Fruit fly (Drosophila melanogaster) whole organism, embryonic: Measurements from ENCODE around the gene CG15019.

ENCODE experiments used
- Asciz ChIP-seq: fragments of 200-800 bp; sonication (Bioruptor generic); optimal IDR thresholded peaks from 2 replicates; lab custom pipeline; 2017; ENCODE audit warnings: missing biosample characterization, mild to moderate bottlenecking, missing genetic modification characterization, missing genetic modification reagents
- BEAF-32 ChIP-seq: fragments of 200-800 bp; sonication (Bioruptor generic); optimal IDR thresholded peaks from 3 replicates; lab custom pipeline; 2017; ENCODE audit warnings: missing biosample characterization, missing genetic modification characterization, mild to moderate bottlenecking, moderate library complexity, missing genetic modification reagents
- CG10543 ChIP-seq: fragments of 200-800 bp; sonication (Bioruptor generic); optimal IDR thresholded peaks from 3 replicates; lab custom pipeline; 2017; ENCODE audit warnings: missing biosample characterization, mild to moderate bottlenecking, missing genetic modification characterization, moderate library complexity
- CG11085 ChIP-seq: fragments of 200-800 bp; sonication (Bioruptor generic); IDR thresholded peaks from 2 replicates; pipeline ENCODE4 v1.3.6; 2022; ENCODE audit warnings: missing biosample characterization, missing genetic modification characterization
- CG12104 ChIP-seq: fragments of 200-800 bp; sonication (Bioruptor generic); optimal IDR thresholded peaks from 3 replicates; lab custom pipeline; 2016; ENCODE audit warnings: missing biosample characterization, missing genetic modification characterization
- CG12219 ChIP-seq: fragments of 200-800 bp; sonication (Bioruptor generic); optimal IDR thresholded peaks from 3 replicates; lab custom pipeline; 2018; ENCODE audit warnings: missing biosample characterization, mild to moderate bottlenecking, missing genetic modification characterization
- CG12299 ChIP-seq: fragments of 200-800 bp; sonication (Bioruptor generic); optimal IDR thresholded peaks from 2 replicates; lab custom pipeline; 2018; ENCODE audit warnings: missing biosample characterization, mild to moderate bottlenecking, missing genetic modification characterization
- CG13775 ChIP-seq: fragments of 200-800 bp; sonication (Bioruptor generic); optimal IDR thresholded peaks from 3 replicates; lab custom pipeline; 2017; ENCODE audit warnings: missing biosample characterization, mild to moderate bottlenecking, missing genetic modification characterization
- CG16815 ChIP-seq: fragments of 200-800 bp; sonication (Bioruptor generic); optimal IDR thresholded peaks from 3 replicates; lab custom pipeline; 2017; ENCODE audit warnings: missing biosample characterization, mild to moderate bottlenecking, missing genetic modification characterization
- CG17802 ChIP-seq: fragments of 200-800 bp; sonication (Bioruptor generic); optimal IDR thresholded peaks from 2 replicates; lab custom pipeline; 2018; ENCODE audit warnings: missing biosample characterization, mild to moderate bottlenecking, missing genetic modification characterization, moderate library complexity
- CG18262 ChIP-seq: fragments of 200-800 bp; optimal IDR thresholded peaks from 3 replicates; lab custom pipeline; 2019; ENCODE audit warnings: missing biosample characterization, mild to moderate bottlenecking, missing genetic modification characterization, moderate library complexity
- CG2712 ChIP-seq: fragments of 200-800 bp; optimal IDR thresholded peaks from 3 replicates; lab custom pipeline; 2019; ENCODE audit warnings: missing biosample characterization, mild to moderate bottlenecking, missing genetic modification characterization, moderate library complexity
- CG32532 ChIP-seq: fragments of 200-800 bp; sonication (Bioruptor generic); IDR thresholded peaks from 2 replicates; pipeline ENCODE4 v1.3.6; 2022; ENCODE audit warnings: missing biosample characterization, missing genetic modification characterization
- CG4707 ChIP-seq: fragments of 200-800 bp; sonication (Bioruptor generic); optimal IDR thresholded peaks from 2 replicates; lab custom pipeline; 2018; ENCODE audit warnings: missing biosample characterization, mild to moderate bottlenecking, missing genetic modification characterization, moderate library complexity
- CG6854 ChIP-seq: fragments of 200-800 bp; sonication (Bioruptor generic); optimal IDR thresholded peaks from 3 replicates; lab custom pipeline; 2017; ENCODE audit warnings: missing biosample characterization, mild to moderate bottlenecking, missing genetic modification characterization
- CG7357 ChIP-seq: fragments of 200-800 bp; sonication (Bioruptor generic); IDR thresholded peaks from 3 replicates; pipeline ENCODE4 v1.3.6; 2022; ENCODE audit warnings: missing biosample characterization, missing genetic modification characterization
- CG7372 ChIP-seq: fragments of 200-800 bp; sonication (Bioruptor generic); IDR thresholded peaks from 2 replicates; pipeline ENCODE4 v1.3.6; 2022; ENCODE audit warnings: missing biosample characterization, missing genetic modification characterization
- CG7556 ChIP-seq: fragments of 200-800 bp; sonication (Bioruptor generic); optimal IDR thresholded peaks from 2 replicates; lab custom pipeline; 2017; ENCODE audit warnings: missing biosample characterization, mild to moderate bottlenecking, missing genetic modification characterization
- CG8359 ChIP-seq: fragments of 200-800 bp; sonication (Bioruptor generic); optimal IDR thresholded peaks from 2 replicates; lab custom pipeline; 2017; ENCODE audit warnings: missing biosample characterization, mild to moderate bottlenecking, missing genetic modification characterization, borderline replicate concordance
- CG9437 ChIP-seq: fragments of 200-800 bp; sonication (Bioruptor generic); optimal IDR thresholded peaks from 2 replicates; lab custom pipeline; 2018; ENCODE audit warnings: missing biosample characterization, mild to moderate bottlenecking, missing genetic modification characterization
- CG9817 ChIP-seq: fragments of 200-800 bp; sonication (Bioruptor generic); optimal IDR thresholded peaks from 2 replicates; lab custom pipeline; 2018; ENCODE audit warnings: missing biosample characterization, mild to moderate bottlenecking, missing genetic modification characterization, moderate library complexity
- Dbx ChIP-seq: fragments of 200-800 bp; sonication (Bioruptor generic); IDR thresholded peaks from 3 replicates; pipeline ENCODE4 v1.3.6; 2022; ENCODE audit warnings: missing biosample characterization, missing genetic modification characterization
- Dip3 ChIP-seq: fragments of 200-800 bp; sonication (Bioruptor generic); optimal IDR thresholded peaks from 3 replicates; lab custom pipeline; 2016; ENCODE audit warnings: missing biosample characterization, missing genetic modification characterization
- Ets65A ChIP-seq: fragments of 200-800 bp; sonication (Bioruptor generic); peaks from one replicate; lab custom pipeline; 2016; ENCODE audit warnings: missing biosample characterization, missing genetic modification characterization
- Fer1 ChIP-seq: fragments of 200-800 bp; sonication (Bioruptor generic); optimal IDR thresholded peaks from 2 replicates; lab custom pipeline; 2017; ENCODE audit warnings: missing biosample characterization, mild to moderate bottlenecking, missing genetic modification characterization
- HHEX ChIP-seq: fragments of 200-800 bp; sonication (Bioruptor generic); optimal IDR thresholded peaks from 3 replicates; lab custom pipeline; 2017; ENCODE audit warnings: missing biosample characterization, mild to moderate bottlenecking, missing genetic modification characterization, missing genetic modification reagents
- Med ChIP-seq: fragments of 200-800 bp; sonication (Bioruptor generic); peaks from one replicate; lab custom pipeline; 2016; ENCODE audit warnings: missing biosample characterization, missing genetic modification characterization, mild to moderate bottlenecking, inconsistent platforms, moderate library complexity
- NC2α ChIP-seq: fragments of 200-800 bp; sonication (Bioruptor generic); optimal IDR thresholded peaks from 2 replicates; lab custom pipeline; 2016; ENCODE audit warnings: missing biosample characterization, missing genetic modification characterization
- NfI ChIP-seq: fragments of 200-800 bp; sonication (Bioruptor generic); optimal IDR thresholded peaks from 3 replicates; lab custom pipeline; 2018; ENCODE audit warnings: missing biosample characterization, mild to moderate bottlenecking, missing genetic modification characterization, moderate library complexity
- PHDP ChIP-seq: fragments of 200-800 bp; sonication (Bioruptor generic); optimal IDR thresholded peaks from 3 replicates; lab custom pipeline; 2018; ENCODE audit warnings: missing biosample characterization, mild to moderate bottlenecking, missing genetic modification characterization, moderate library complexity
- Pdp1 ChIP-seq, 2 experiments: fragments of 200-800 bp; sonication (Bioruptor generic); optimal IDR thresholded peaks; 3 replicates each; lab custom pipeline; 2016; ENCODE audit warnings: missing biosample characterization in 2 of 2, missing genetic modification characterization in 2 of 2, mild to moderate bottlenecking in 1 of 2, moderate library complexity in 1 of 2
- Trl ChIP-seq, 3 experiments: fragments of >200 bp in 2 of 3; fragments of 200-800 bp in 1 of 3; sonication (Bioruptor generic) in 1 of 3; optimal IDR thresholded peaks; 2 replicates in 1 of 3; 3 replicates in 2 of 3; lab custom pipeline; 2016 to 2017; ENCODE audit warnings: missing biosample characterization in 1 of 3, missing genetic modification characterization in 1 of 3
- Xbp1 ChIP-seq: fragments of 200-800 bp; sonication (Bioruptor generic); optimal IDR thresholded peaks from 3 replicates; lab custom pipeline; 2016; ENCODE audit warnings: missing biosample characterization, mild to moderate bottlenecking, missing genetic modification characterization
- caup ChIP-seq: fragments of 200-800 bp; sonication (Bioruptor generic); optimal IDR thresholded peaks from 3 replicates; lab custom pipeline; 2017; ENCODE audit warnings: missing biosample characterization, mild to moderate bottlenecking, missing genetic modification characterization, moderate library complexity; ENCODE audit not compliant: severe bottlenecking
- chn ChIP-seq: fragments of 200-800 bp; sonication (Bioruptor generic); optimal IDR thresholded peaks from 2 replicates; lab custom pipeline; 2016; ENCODE audit warnings: missing biosample characterization, missing genetic modification characterization
- ci ChIP-seq: fragments of 200-800 bp; sonication (Bioruptor generic); IDR thresholded peaks from 3 replicates; pipeline ENCODE4 v1.3.6; 2022; ENCODE audit warnings: missing biosample characterization, missing genetic modification characterization
- ham ChIP-seq: fragments of 200-800 bp; sonication (Bioruptor generic); IDR thresholded peaks from 2 replicates; pipeline ENCODE4 v1.3.6; 2022; ENCODE audit warnings: missing biosample characterization, missing genetic modification characterization
- hkb ChIP-seq, 2 experiments: fragments of 200-800 bp in 1 of 2; fragments of >200 bp in 1 of 2; sonication (Bioruptor generic) in 1 of 2; IDR thresholded peaks in 1 of 2; optimal IDR thresholded peaks in 1 of 2; 2 replicates each; pipeline versions ENCODE4 v1.3.6 to Lab custom; 2017 to 2022; ENCODE audit warnings: missing biosample characterization in 1 of 2, missing genetic modification characterization in 1 of 2
- klu ChIP-seq: fragments of 200-800 bp; sonication (Bioruptor generic); IDR thresholded peaks from 2 replicates; pipeline ENCODE4 v1.3.6; 2022; ENCODE audit warnings: missing biosample characterization, missing genetic modification characterization
- lmd ChIP-seq: fragments of 200-800 bp; sonication (Bioruptor generic); IDR thresholded peaks from 2 replicates; pipeline ENCODE4 v1.3.6; 2022; ENCODE audit warnings: missing biosample characterization, missing genetic modification characterization
- nerfin-1 ChIP-seq: fragments of 200-800 bp; sonication (Bioruptor generic); optimal IDR thresholded peaks from 3 replicates; lab custom pipeline; 2019; ENCODE audit warnings: missing biosample characterization, mild to moderate bottlenecking, missing genetic modification characterization, moderate library complexity
- nmo ChIP-seq: fragments of 200-800 bp; sonication (Bioruptor generic); optimal IDR thresholded peaks from 2 replicates; lab custom pipeline; 2018; ENCODE audit warnings: missing biosample characterization, mild to moderate bottlenecking, missing genetic modification characterization, moderate library complexity
- onecut ChIP-seq: fragments of 200-800 bp; sonication (Bioruptor generic); IDR thresholded peaks from 2 replicates; pipeline ENCODE4 v1.3.6; 2022; ENCODE audit warnings: missing biosample characterization, missing genetic modification characterization
- sens-2 ChIP-seq: fragments of 200-800 bp; sonication (Bioruptor generic); IDR thresholded peaks from 2 replicates; pipeline ENCODE4 v1.3.6; 2022; ENCODE audit warnings: missing biosample characterization, missing genetic modification characterization
- seq ChIP-seq: fragments of 200-800 bp; sonication (Bioruptor generic); IDR thresholded peaks from 2 replicates; pipeline ENCODE4 v1.3.6; 2022; ENCODE audit warnings: missing biosample characterization, missing genetic modification characterization
- ssp ChIP-seq: fragments of 200-800 bp; sonication (Bioruptor generic); IDR thresholded peaks from 2 replicates; pipeline ENCODE4 v1.3.6; 2022; ENCODE audit warnings: missing biosample characterization, missing genetic modification characterization
- trem ChIP-seq: fragments of 200-800 bp; optimal IDR thresholded peaks from 3 replicates; lab custom pipeline; 2019; ENCODE audit warnings: missing biosample characterization, mild to moderate bottlenecking, missing genetic modification characterization, moderate library complexity
- zen ChIP-seq: fragments of 200-800 bp; sonication (Bioruptor generic); optimal IDR thresholded peaks from 3 replicates; lab custom pipeline; 2018; ENCODE audit warnings: missing biosample characterization, mild to moderate bottlenecking, missing genetic modification characterization, moderate library complexity
- zf30C ChIP-seq: fragments of 200-800 bp; sonication (Bioruptor generic); optimal IDR thresholded peaks from 3 replicates; lab custom pipeline; 2018; ENCODE audit warnings: missing biosample characterization, mild to moderate bottlenecking, missing genetic modification characterization

CG15019 gene

dm6 chr3L:4378895-4379294, 27.0 kb downstream of the CG15019 start (continued):
- no peak for TF ChIP-seq CG17802
- no peak for TF ChIP-seq CG12219 (GFP tag; lab: Kevin White, UChicago)
- peak; percentile 87 for TF ChIP-seq Med (GFP tag; lab: Kevin White, UChicago)
- no peak for TF ChIP-seq ham
- TF ChIP-seq CG7357 (GFP tag; lab: Robert Waterston, UW) = peak; percentile 60; the same call in 1 of the 3 replicates
- TF ChIP-seq CG9437 = peak; percentile 31
- TF ChIP-seq Trl (optimal IDR thresholded peaks at IDR 0.05; lab: Kevin White, UChicago) = peak in 1 of 2 experiments; percentile 8
- TF ChIP-seq Trl (GFP tag; optimal IDR thresholded peaks at IDR 0.05; lab: Kevin White, UChicago) = no peak
- TF ChIP-seq Xbp1 = peak; percentile 41
- TF ChIP-seq CG12104 = peak; percentile 29
- TF ChIP-seq chn (GFP tag; lab: Kevin White, UChicago) = no peak
- TF ChIP-seq onecut (GFP tag; lab: Robert Waterston, UW) = peak; percentile 44
- 0 out of 2 replicates have a peak, but pooled peaks have one; percentile 23 for TF ChIP-seq klu (GFP tag; lab: Robert Waterston, UW)
- TF ChIP-seq BEAF-32 (GFP tag; lab: Kevin White, UChicago) = no peak
- peak; percentile 67 for TF ChIP-seq NfI
- no peak for TF ChIP-seq CG11085
- peak; percentile 38 for TF ChIP-seq Dip3 (GFP tag; lab: Kevin White, UChicago)
- peak; percentile 36 for TF ChIP-seq CG16815
- TF ChIP-seq PHDP = peak; percentile 68
- TF ChIP-seq CG13775 (GFP tag; lab: Kevin White, UChicago) = peak; percentile 48
- peak; percentile 53 for TF ChIP-seq CG7556 (GFP tag; lab: Kevin White, UChicago)
- TF ChIP-seq Fer1 = peak; percentile 82
- TF ChIP-seq CG2712 (tag; lab: Kevin White, UChicago) = peak; percentile 48
- TF ChIP-seq sens-2 (GFP tag; lab: Robert Waterston, UW) = 0 out of 2 replicates have a peak, but pooled peaks have one; percentile 27
- no peak for TF ChIP-seq hkb (optimal IDR thresholded peaks at IDR 0.05; lab: Kevin White, UChicago)
- peak; percentile 78 for TF ChIP-seq hkb (GFP tag; IDR thresholded peaks at IDR 0.05; lab: Robert Waterston, UW)
- TF ChIP-seq Asciz = peak; percentile 33
- peak; percentile 42 for TF ChIP-seq CG6854 (GFP tag; lab: Kevin White, UChicago)
- peak; percentile 22 for TF ChIP-seq CG9817 (tag; lab: Kevin White, UChicago)
- no peak for TF ChIP-seq CG12299 (tag; lab: Kevin White, UChicago)
- no peak for TF ChIP-seq trem (tag; lab: Kevin White, UChicago)
- no peak for TF ChIP-seq CG4707 (GFP tag; lab: Kevin White, UChicago)
- peak; percentile 58 for TF ChIP-seq HHEX (GFP tag; lab: Kevin White, UChicago)
- peak; percentile 52 for TF ChIP-seq nmo (GFP tag; lab: Kevin White, UChicago)
- peak in 1 of 2 experiments; percentile 21 for TF ChIP-seq Pdp1 (GFP tag; optimal IDR thresholded peaks at IDR 0.05; lab: Kevin White, UChicago)
- TF ChIP-seq CG18262 (tag; lab: Kevin White, UChicago) = peak; percentile 61
- TF ChIP-seq Ets65A (GFP tag; lab: Kevin White, UChicago) = no peak
- TF ChIP-seq zen = peak; percentile 6
- no peak for TF ChIP-seq NC2α (GFP tag; lab: Kevin White, UChicago)
- TF ChIP-seq CG8359 (GFP tag; lab: Kevin White, UChicago) = no peak
- peak; percentile 16; the same call in 1 of the 2 replicates for TF ChIP-seq CG7372 (GFP tag; lab: Robert Waterston, UW)
- TF ChIP-seq caup (GFP tag; lab: Kevin White, UChicago) = peak; percentile 69
- TF ChIP-seq zf30C (GFP tag; lab: Kevin White, UChicago) = peak; percentile 66
- TF ChIP-seq CG10543 (GFP tag; lab: Kevin White, UChicago) = peak; percentile 50
- peak; percentile 69 for TF ChIP-seq lmd (GFP tag; lab: Robert Waterston, UW)
- TF ChIP-seq ci (GFP tag; lab: Robert Waterston, UW) = peak; percentile 36; the same call in 1 of the 3 replicates
- peak; percentile 59; the same call in 1 of the 2 replicates for TF ChIP-seq CG32532 (GFP tag; lab: Robert Waterston, UW)
- TF ChIP-seq seq (GFP tag; lab: Robert Waterston, UW) = peak; percentile 69
- TF ChIP-seq Dbx (GFP tag; lab: Robert Waterston, UW) = peak; percentile 77
- peak; percentile 32 for TF ChIP-seq nerfin-1 (tag; lab: Kevin White, UChicago)
- TF ChIP-seq ssp (GFP tag; lab: Robert Waterston, UW) = peak; percentile 43
